Worm (Caenorhabditis elegans) whole organism, midembryonic: Measurements from ENCODE around the gene T07A9.15.

Experiments used
- T22C8.4 ChIP-seq: fragments of 200-800 bp; sonication (Bioruptor generic); IDR thresholded peaks from 2 replicates; pipeline ENCODE4 v1.3.6; 2022; ENCODE audit warnings: missing genetic modification characterization, missing compliant biosample characterization
- flt-1 ChIP-seq: fragments of 200-800 bp; sonication (Bioruptor generic); IDR thresholded peaks from 2 replicates; pipeline ENCODE4 v1.3.6; 2022; ENCODE audit warnings: missing genetic modification characterization, missing compliant biosample characterization
- med-1 ChIP-seq: sonication (generic microtip); optimal IDR thresholded peaks from 2 replicates; lab custom pipeline; 2017; ENCODE audit warnings: missing genetic modification characterization, mild to moderate bottlenecking, missing compliant biosample characterization, antibody characterized with exemption, missing genetic modification reagents; ENCODE audit not compliant: insufficient read depth
- tab-1 ChIP-seq: fragments of 200-800 bp; sonication (Bioruptor generic); IDR thresholded peaks from 2 replicates; pipeline ENCODE4 v1.3.6; 2022; ENCODE audit warnings: missing genetic modification characterization, missing compliant biosample characterization
- ztf-29 ChIP-seq: fragments of 200-800 bp; sonication (Bioruptor generic); IDR thresholded peaks from 2 replicates; pipeline ENCODE4 v1.3.6; 2022; ENCODE audit warnings: missing genetic modification reagents, missing genetic modification characterization, missing compliant biosample characterization

- TF ChIP-seq med-1 (GFP tag; lab: Kevin White, UChicago) (no peak), flt-1 (0 out of 2 replicates have a peak, but pooled peaks have one; percentile 57), ztf-29 (no peak), tab-1 (GFP tag; lab: Robert Waterston, UW) (no peak), T22C8.4 (GFP tag; lab: Robert Waterston, UW) (no peak)
These were observed at the start of gene T07A9.15, which contains the start of gene nog-1 for ce11 chrIV:393409-393930.
